Worm (Caenorhabditis elegans) whole organism, mixed stage, embryonic: ENCODE results near the gene mks-3.

Source experiments
- ces-1 ChIP-seq: fragments of 150-350 bp; optimal IDR thresholded peaks from 2 replicates; lab custom pipeline; 2014; ENCODE audit warnings: missing biosample characterization, missing genetic modification reagents, missing genetic modification characterization
- elt-1 ChIP-seq: sonication (generic microtip); optimal IDR thresholded peaks from 2 replicates; lab custom pipeline; 2017; ENCODE audit warnings: missing genetic modification characterization, mild to moderate bottlenecking, missing compliant biosample characterization, antibody characterized with exemption, moderate library complexity, borderline replicate concordance; ENCODE audit not compliant: insufficient read depth
- ham-2 ChIP-seq: fragments of 200-800 bp; sonication (Bioruptor generic); optimal IDR thresholded peaks from 2 replicates; lab custom pipeline; 2018; ENCODE audit warnings: mild to moderate bottlenecking, missing genetic modification characterization, missing compliant biosample characterization
- lin-32 ChIP-seq: fragments of 200-800 bp; sonication (Bioruptor generic); optimal IDR thresholded peaks from 2 replicates; lab custom pipeline; 2018; ENCODE audit warnings: mild to moderate bottlenecking, missing genetic modification characterization, missing compliant biosample characterization
- mls-2 ChIP-seq: sonication (generic microtip); optimal IDR thresholded peaks from 2 replicates; lab custom pipeline; 2016; ENCODE audit warnings: mild to moderate bottlenecking, missing genetic modification characterization, moderate library complexity, missing compliant biosample characterization
- nhr-237 ChIP-seq: fragments of 150-350 bp; optimal IDR thresholded peaks from 2 replicates; lab custom pipeline; 2014; ENCODE audit warnings: missing biosample characterization, missing genetic modification characterization
- nhr-28 ChIP-seq: fragments of 150-350 bp; optimal IDR thresholded peaks from 2 replicates; lab custom pipeline; 2014; ENCODE audit warnings: missing biosample characterization, missing genetic modification characterization
- sem-2 ChIP-seq: fragments of 200-800 bp; sonication (Bioruptor generic); optimal IDR thresholded peaks from 2 replicates; lab custom pipeline; 2018; ENCODE audit warnings: mild to moderate bottlenecking, missing genetic modification characterization, missing compliant biosample characterization
- sptf-1 ChIP-seq: sonication (generic microtip); optimal IDR thresholded peaks from 2 replicates; lab custom pipeline; 2017; ENCODE audit warnings: mild to moderate bottlenecking, missing genetic modification characterization, moderate library complexity, missing compliant biosample characterization
- tbx-8 ChIP-seq: fragments of 200-800 bp; sonication (Bioruptor generic); optimal IDR thresholded peaks from 2 replicates; lab custom pipeline; 2018; ENCODE audit warnings: mild to moderate bottlenecking, missing genetic modification characterization, moderate library complexity, missing compliant biosample characterization
- unc-39 ChIP-seq: fragments of 150-350 bp; optimal IDR thresholded peaks from 2 replicates; lab custom pipeline; 2014; ENCODE audit warnings: missing biosample characterization, missing genetic modification characterization

The mks-3 gene

DNA sequence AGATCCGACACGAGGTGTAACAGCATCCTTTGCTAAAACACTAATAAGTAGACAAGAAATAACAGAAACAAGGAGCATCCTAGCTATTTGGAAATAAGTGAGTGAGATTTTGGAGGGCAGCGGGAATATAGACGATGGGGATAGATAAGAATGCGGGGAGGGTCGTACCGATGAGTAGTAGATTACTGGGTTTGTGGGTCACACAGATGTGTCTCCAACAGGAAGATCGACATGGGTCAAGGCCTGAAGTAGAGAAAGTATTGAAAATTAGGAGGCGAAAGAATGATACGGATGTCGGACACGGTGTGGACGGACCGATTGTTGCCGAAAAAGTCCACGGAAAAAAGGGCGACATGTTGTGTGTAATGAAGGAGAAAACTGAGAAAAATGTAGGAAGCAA is 49.1 kb downstream of the mks-3 start, which contains the start of gene wrt-10:
Gene wrt-10, minus strand, starts transcription at position 195 of the 400 bp plus-strand sequence.
- peak; percentile 82 for TF ChIP-seq elt-1 (tag; lab: Kevin White, UChicago)
- TF ChIP-seq tbx-8 (GFP tag; lab: Kevin White, UChicago), result no peak

DNA sequence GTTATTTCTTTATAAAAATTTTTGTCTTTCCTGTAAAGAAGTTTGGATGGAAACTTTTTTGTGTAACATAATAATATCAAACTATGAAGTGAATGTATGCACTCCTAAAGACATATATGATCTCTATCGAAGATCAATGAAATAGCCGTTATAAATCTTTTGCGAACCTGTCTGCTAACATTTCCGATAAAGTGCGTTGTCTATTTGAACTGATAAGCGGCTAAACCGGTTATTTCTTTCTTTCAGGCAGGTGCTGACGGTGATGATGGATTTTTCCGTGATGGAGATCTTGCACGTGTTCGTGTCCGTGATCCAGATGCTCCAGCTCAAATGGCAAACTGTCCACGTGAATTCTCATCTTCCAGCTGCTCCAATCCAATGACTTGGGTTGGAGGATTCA is 52.0 kb downstream of the mks-3 start:
- TF ChIP-seq nhr-237 (tag; lab: Kevin White, UChicago) (no peak), mls-2 (no peak), sem-2 (no peak), nhr-28 (tag; lab: Kevin White, UChicago) (no peak), ces-1 (no peak), lin-32 (GFP tag; lab: Kevin White, UChicago) (no peak), sptf-1 (no peak)

ce11 chrII:7530944-7531343 is 52.5 kb downstream of the mks-3 start, which contains the start of gene wrt-1:
wrt-1 (plus strand) TSS chrII:7530996.
- peak; percentile 13 for TF ChIP-seq ham-2 (GFP tag; lab: Kevin White, UChicago)
- TF ChIP-seq unc-39, result no peak
